Fruit fly (Drosophila melanogaster) whole organism, wandering third instar larva: Measurements from ENCODE around the gene Stat92E.
A peak's percentile ranks its signal among the peaks of the same experiment; 100 is the strongest.

Experiments used
- Abd-B ChIP-seq: fragments of >200 bp; optimal IDR thresholded peaks from 2 replicates; lab custom pipeline; 2017; ENCODE audit warnings: missing biosample characterization, missing genetic modification characterization
- CG32264 ChIP-seq: fragments of 200-800 bp; sonication (Bioruptor generic); optimal IDR thresholded peaks from 2 replicates; lab custom pipeline; 2016; ENCODE audit warnings: missing biosample characterization, missing genetic modification characterization
- CG9705 ChIP-seq: fragments of 200-800 bp; sonication (Bioruptor generic); optimal IDR thresholded peaks from 2 replicates; lab custom pipeline; 2018; ENCODE audit warnings: missing biosample characterization, mild to moderate bottlenecking, missing genetic modification characterization
- CrebA ChIP-seq: fragments of 200-800 bp; sonication (Bioruptor generic); optimal IDR thresholded peaks from 2 replicates; lab custom pipeline; 2016; ENCODE audit warnings: missing biosample characterization, mild to moderate bottlenecking, missing genetic modification characterization, borderline replicate concordance
- Dfd ChIP-seq: fragments of >200 bp; optimal IDR thresholded peaks from 2 replicates; lab custom pipeline; 2017; ENCODE audit warnings: missing biosample characterization, missing genetic modification characterization
- Dif ChIP-seq: fragments of 200-275, 200-300 bp; sonication (Bioruptor generic); optimal IDR thresholded peaks from 2 replicates; lab custom pipeline; 2018; ENCODE audit warnings: missing biosample characterization, missing genetic modification characterization; ENCODE audit not compliant: partially characterized antibody
- GATAd ChIP-seq: sonication (Bioruptor generic); optimal IDR thresholded peaks from 2 replicates; lab custom pipeline; 2016; ENCODE audit warnings: missing biosample characterization, missing genetic modification characterization
- HLH106 ChIP-seq: fragments of 200-800 bp; optimal IDR thresholded peaks from 3 replicates; lab custom pipeline; 2019; ENCODE audit warnings: missing biosample characterization, mild to moderate bottlenecking, missing genetic modification characterization, moderate library complexity
- Hnf4 ChIP-seq: fragments of 200-800 bp; sonication (Bioruptor generic); optimal IDR thresholded peaks from 2 replicates; lab custom pipeline; 2016; ENCODE audit warnings: missing biosample characterization, mild to moderate bottlenecking, missing genetic modification characterization
- Hr78 ChIP-seq: fragments of >200 bp; optimal IDR thresholded peaks from 2 replicates; lab custom pipeline; 2017; ENCODE audit warnings: missing biosample characterization, missing genetic modification characterization
- Hr83 ChIP-seq: fragments of 200-300 bp; sonication (Bioruptor generic); optimal IDR thresholded peaks from 2 replicates; lab custom pipeline; 2016; ENCODE audit warnings: missing biosample characterization, mild to moderate bottlenecking, missing genetic modification characterization, moderate library complexity; ENCODE audit not compliant: poor library complexity, severe bottlenecking
- Jra ChIP-seq: sonication (Bioruptor generic); optimal IDR thresholded peaks from 2 replicates; lab custom pipeline; 2016; ENCODE audit warnings: missing biosample characterization, missing genetic modification characterization
- Myc ChIP-seq: fragments of >200 bp; optimal IDR thresholded peaks from 2 replicates; lab custom pipeline; 2017
- OdsH ChIP-seq: fragments of 200-800 bp; sonication (Bioruptor generic); optimal IDR thresholded peaks from 2 replicates; lab custom pipeline; 2016; ENCODE audit warnings: missing biosample characterization, mild to moderate bottlenecking, missing genetic modification characterization
- Rel ChIP-seq, 2 experiments: fragments of 200-800 bp; sonication (Bioruptor generic) in 1 of 2; optimal IDR thresholded peaks; 2 replicates in 1 of 2; 3 replicates in 1 of 2; lab custom pipeline; 2016 to 2019; ENCODE audit warnings: mild to moderate bottlenecking in 2 of 2, missing biosample characterization in 2 of 2, missing genetic modification characterization in 2 of 2, moderate library complexity in 1 of 2
- Sp1 ChIP-seq: fragments of 200-800 bp; sonication (Bioruptor generic); optimal IDR thresholded peaks from 3 replicates; lab custom pipeline; 2019; ENCODE audit warnings: missing biosample characterization, mild to moderate bottlenecking, missing genetic modification characterization, moderate library complexity
- Vsx2 ChIP-seq: fragments of 200-300, 225-300 bp; sonication (Bioruptor generic); optimal IDR thresholded peaks from 2 replicates; lab custom pipeline; 2018; ENCODE audit warnings: missing biosample characterization, missing genetic modification characterization; ENCODE audit not compliant: partially characterized antibody
- br ChIP-seq: fragments of 200-800 bp; sonication (Bioruptor generic); optimal IDR thresholded peaks from 2 replicates; lab custom pipeline; 2016; ENCODE audit warnings: missing biosample characterization, missing genetic modification characterization
- dl ChIP-seq, 2 experiments: fragments of 175-275, 200-275 bp in 1 of 2; fragments of 200-275 bp in 1 of 2; sonication (Bioruptor generic); optimal IDR thresholded peaks; lab custom pipeline; 2018; ENCODE audit warnings: mild to moderate bottlenecking in 2 of 2, missing biosample characterization in 2 of 2, missing genetic modification characterization in 2 of 2, moderate library complexity in 2 of 2; ENCODE audit not compliant: partially characterized antibody in 2 of 2, insufficient read depth in 1 of 2
- dsf ChIP-seq: sonication (Bioruptor generic); optimal IDR thresholded peaks from 2 replicates; lab custom pipeline; 2016; ENCODE audit warnings: missing biosample characterization, missing genetic modification characterization, borderline replicate concordance
- ey ChIP-seq: fragments of 200-800 bp; sonication (Bioruptor generic); optimal IDR thresholded peaks from 2 replicates; lab custom pipeline; 2016; ENCODE audit warnings: missing biosample characterization, missing genetic modification characterization
- foxo ChIP-seq, 2 experiments: fragments of 200-800 bp; sonication (Bioruptor generic); optimal IDR thresholded peaks; 2 replicates in 1 of 2; 3 replicates in 1 of 2; lab custom pipeline; 2016 to 2017; ENCODE audit warnings: missing biosample characterization in 2 of 2, missing genetic modification characterization in 2 of 2
- h ChIP-seq: fragments of 200-800 bp; sonication (Bioruptor generic); optimal IDR thresholded peaks from 3 replicates; lab custom pipeline; 2016; ENCODE audit warnings: missing biosample characterization, mild to moderate bottlenecking, missing genetic modification characterization
- lola ChIP-seq: fragments of >200 bp; optimal IDR thresholded peaks from 2 replicates; lab custom pipeline; 2017; ENCODE audit warnings: missing biosample characterization, missing genetic modification characterization
- pan ChIP-seq: fragments of >200 bp; optimal IDR thresholded peaks from 2 replicates; lab custom pipeline; 2017
- rgr ChIP-seq: fragments of 200-800 bp; sonication (Bioruptor generic); optimal IDR thresholded peaks from 3 replicates; lab custom pipeline; 2016; ENCODE audit warnings: missing biosample characterization, mild to moderate bottlenecking, missing genetic modification characterization
- sage ChIP-seq: fragments of 200-800 bp; sonication (Bioruptor generic); optimal IDR thresholded peaks from 2 replicates; lab custom pipeline; 2016; ENCODE audit warnings: missing biosample characterization, mild to moderate bottlenecking, missing genetic modification characterization
- sv ChIP-seq: fragments of 200-800 bp; sonication (Bioruptor generic); optimal IDR thresholded peaks from 3 replicates; lab custom pipeline; 2016; ENCODE audit warnings: missing biosample characterization, missing genetic modification characterization
- tai ChIP-seq: sonication (Bioruptor generic); optimal IDR thresholded peaks from 2 replicates; lab custom pipeline; 2016; ENCODE audit warnings: missing biosample characterization, missing genetic modification characterization
- usp ChIP-seq: fragments of >200 bp; optimal IDR thresholded peaks from 2 replicates; lab custom pipeline; 2017; ENCODE audit warnings: missing biosample characterization, missing genetic modification characterization

The Stat92E gene

dm6 chr3R:20573326-20573725, 21.2 kb upstream of the Stat92E start:
- no peak for TF ChIP-seq Abd-B (GFP tag; lab: Kevin White, UChicago)

DNA sequence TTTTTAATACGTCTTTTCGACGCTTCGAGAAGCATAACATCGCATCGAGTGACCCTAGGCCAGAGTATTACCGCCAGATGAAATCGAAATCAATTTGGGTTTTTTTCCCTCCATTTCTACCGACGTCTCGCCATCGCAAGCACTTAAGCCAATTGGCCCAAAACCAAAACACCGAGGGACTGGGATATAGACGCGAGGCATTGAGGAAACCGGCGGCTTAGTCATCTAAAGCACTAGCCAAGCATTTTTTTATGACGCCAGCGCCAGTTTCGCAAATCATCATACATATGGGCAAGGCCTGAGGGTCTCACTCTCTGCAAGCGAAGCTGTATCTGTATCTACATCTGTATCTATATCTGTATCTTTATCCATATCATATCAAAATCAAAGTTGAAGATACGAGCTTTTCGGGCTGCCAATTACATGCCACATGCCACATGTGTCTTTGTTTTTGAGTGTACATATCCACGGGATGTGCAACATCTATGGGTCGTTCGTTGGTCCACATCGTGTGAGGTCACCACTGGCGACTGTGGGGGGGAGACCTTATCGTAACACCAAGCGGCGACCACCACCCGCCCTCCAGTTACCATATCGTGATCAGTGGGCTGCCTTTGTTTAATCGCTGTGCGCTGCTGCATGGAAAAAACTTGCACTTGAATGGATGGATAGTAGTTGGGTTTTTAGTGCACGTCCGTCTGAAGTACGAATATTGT, 15.6 kb upstream of the Stat92E start:
- TF ChIP-seq sv (GFP tag; lab: Kevin White, UChicago) (no peak), tai (GFP tag; lab: Kevin White, UChicago) (no peak), Vsx2 (GFP tag; lab: Kevin White, UChicago) (no peak), dl (GFP tag; optimal IDR thresholded peaks at IDR 0.05; lab: Kevin White, UChicago; ENCODE audit: insufficient read depth in 1 of 2, partially characterized antibody in 2 of 2) (no peak), rgr (GFP tag; lab: Kevin White, UChicago) (no peak), sage (no peak), HLH106 (tag; lab: Kevin White, UChicago) (no peak), Jra (GFP tag; lab: Kevin White, UChicago) (no peak), pan (no peak), OdsH (GFP tag; lab: Kevin White, UChicago) (no peak), CG32264 (GFP tag; lab: Kevin White, UChicago) (no peak)

- no peak for TF ChIP-seq CG9705 (GFP tag; lab: Kevin White, UChicago)
- no peak for TF ChIP-seq ey
- no peak for TF ChIP-seq foxo (GFP tag; optimal IDR thresholded peaks at IDR 0.05; lab: Kevin White, UChicago)
- TF ChIP-seq CrebA (GFP tag; lab: Kevin White, UChicago) = no peak
- no peak for TF ChIP-seq sv (GFP tag; lab: Kevin White, UChicago)
- TF ChIP-seq Sp1 (GFP tag; lab: Kevin White, UChicago) = peak; percentile 10
- no peak for TF ChIP-seq CG32264 (GFP tag; lab: Kevin White, UChicago)
- TF ChIP-seq br (GFP tag; lab: Kevin White, UChicago) = peak; percentile 2
- TF ChIP-seq lola = no peak
- TF ChIP-seq Dif (GFP tag; lab: Kevin White, UChicago) = peak; percentile 65
- TF ChIP-seq Vsx2 (GFP tag; lab: Kevin White, UChicago) = no peak
- no peak for TF ChIP-seq Abd-B (GFP tag; lab: Kevin White, UChicago)
- no peak for TF ChIP-seq Myc (lab: Kevin White, UChicago)
- TF ChIP-seq tai (GFP tag; lab: Kevin White, UChicago) = no peak
- TF ChIP-seq dsf (GFP tag; lab: Kevin White, UChicago) = no peak
- TF ChIP-seq dl (GFP tag; optimal IDR thresholded peaks at IDR 0.05; lab: Kevin White, UChicago; ENCODE audit: insufficient read depth in 1 of 2, partially characterized antibody in 2 of 2) = peak in 1 of 2 experiments; percentile 54
- TF ChIP-seq h (GFP tag; lab: Kevin White, UChicago) = peak; percentile 10
- TF ChIP-seq usp (GFP tag; lab: Kevin White, UChicago) = no peak
- TF ChIP-seq Rel (GFP tag; optimal IDR thresholded peaks at IDR 0.05; lab: Kevin White, UChicago) = peak; percentile 47
- TF ChIP-seq Rel (tag; optimal IDR thresholded peaks at IDR 0.05; lab: Kevin White, UChicago) = peak; percentile 51
- TF ChIP-seq Dfd (GFP tag; lab: Kevin White, UChicago) = no peak
- no peak for TF ChIP-seq GATAd (GFP tag; lab: Kevin White, UChicago)
- TF ChIP-seq sage = peak; percentile 32
- no peak for TF ChIP-seq Hr83 (GFP tag; lab: Kevin White, UChicago)
- peak; percentile 5 for TF ChIP-seq OdsH (GFP tag; lab: Kevin White, UChicago)
- no peak for TF ChIP-seq HLH106 (tag; lab: Kevin White, UChicago)
- no peak for TF ChIP-seq Hnf4 (GFP tag; lab: Kevin White, UChicago)
- TF ChIP-seq rgr (GFP tag; lab: Kevin White, UChicago) = no peak
- TF ChIP-seq, all 38 proteins: peak for 8
Measured at dm6 chr3R:20565546-20565948, 13.4 kb upstream of the Stat92E start.

dm6 chr3R:20563830-20564421, 11.8 kb upstream of the Stat92E start, which contains the start of gene CG10877:
Gene CG10877 (minus strand): TSS chr3R:20564067.
- TF ChIP-seq br (GFP tag; lab: Kevin White, UChicago) = no peak
- no peak for TF ChIP-seq dsf (GFP tag; lab: Kevin White, UChicago)
- TF ChIP-seq dl (GFP tag; optimal IDR thresholded peaks at IDR 0.05; lab: Kevin White, UChicago; ENCODE audit: insufficient read depth in 1 of 2, partially characterized antibody in 2 of 2) = peak in 1 of 2 experiments; percentile 24
- peak; percentile 5 for TF ChIP-seq Jra (GFP tag; lab: Kevin White, UChicago)
- TF ChIP-seq OdsH (GFP tag; lab: Kevin White, UChicago) = no peak
- TF ChIP-seq Sp1 (GFP tag; lab: Kevin White, UChicago) = peak; percentile 3
- TF ChIP-seq Hr78 (GFP tag; lab: Kevin White, UChicago) = no peak
- no peak for TF ChIP-seq Myc (lab: Kevin White, UChicago)
- no peak for TF ChIP-seq CrebA (GFP tag; lab: Kevin White, UChicago)
- no peak for TF ChIP-seq Rel (GFP tag; optimal IDR thresholded peaks at IDR 0.05; lab: Kevin White, UChicago)
- peak; percentile 27 for TF ChIP-seq Rel (tag; optimal IDR thresholded peaks at IDR 0.05; lab: Kevin White, UChicago)
- no peak for TF ChIP-seq CG9705 (GFP tag; lab: Kevin White, UChicago)
- no peak for TF ChIP-seq CG32264 (GFP tag; lab: Kevin White, UChicago)
